Worm (Caenorhabditis elegans) whole organism, young adult: Measurements from ENCODE around the gene C14A4.13.
A peak's percentile ranks its signal among the peaks of the same experiment; 100 is the strongest.

Experiments used
- B0035.1 ChIP-seq: sonication (generic microtip); optimal IDR thresholded peaks from 2 replicates; lab custom pipeline; 2016; ENCODE audit warnings: missing genetic modification characterization, mild to moderate bottlenecking, missing compliant biosample characterization, missing genotype, missing genetic modification reagents
- F37B4.10 ChIP-seq: fragments of 200-800 bp; sonication (Bioruptor generic); IDR thresholded peaks from 2 replicates; pipeline ENCODE4 v1.3.6; 2022; ENCODE audit warnings: missing genetic modification characterization, missing compliant biosample characterization
- T26A5.8 ChIP-seq: sonication (generic microtip); optimal IDR thresholded peaks from 2 replicates; lab custom pipeline; 2016; ENCODE audit warnings: missing genetic modification characterization, missing compliant biosample characterization
- Y53F4B.3 ChIP-seq: fragments of 200-800 bp; sonication (Bioruptor generic); IDR thresholded peaks from 2 replicates; pipeline ENCODE4 v1.3.6; 2022; ENCODE audit warnings: missing genetic modification reagents, missing genetic modification characterization, missing compliant biosample characterization
- Y95B8A.8 ChIP-seq: fragments of 200-800 bp; sonication (Bioruptor generic); IDR thresholded peaks from 2 replicates; pipeline ENCODE4 v1.3.6; 2022; ENCODE audit warnings: missing genetic modification reagents, missing genetic modification characterization, missing compliant biosample characterization
- athp-1 ChIP-seq: sonication (generic microtip); optimal IDR thresholded peaks from 2 replicates; lab custom pipeline; 2017; ENCODE audit warnings: mild to moderate bottlenecking, missing genetic modification characterization, missing compliant biosample characterization
- ceh-91 ChIP-seq: fragments of 200-800 bp; sonication (Bioruptor generic); IDR thresholded peaks from 2 replicates; pipeline ENCODE4 v1.3.6; 2022; ENCODE audit warnings: missing genetic modification reagents, missing genetic modification characterization, missing compliant biosample characterization
- dox-1 ChIP-seq: fragments of 200-800 bp; sonication (Bioruptor generic); IDR thresholded peaks from 2 replicates; pipeline ENCODE4 v1.3.6; 2022; ENCODE audit warnings: missing genetic modification reagents, missing genetic modification characterization, missing compliant biosample characterization
- ekl-4 ChIP-seq: fragments of 200-800 bp; sonication (Bioruptor generic); IDR thresholded peaks from 2 replicates; pipeline ENCODE4 v1.3.6; 2022; ENCODE audit warnings: missing genetic modification reagents, missing genetic modification characterization, missing compliant biosample characterization
- fkh-3 ChIP-seq: sonication (generic microtip); optimal IDR thresholded peaks from 2 replicates; lab custom pipeline; 2016; ENCODE audit warnings: mild to moderate bottlenecking, missing genetic modification characterization, missing compliant biosample characterization
- him-1 ChIP-seq: sonication (generic microtip); optimal IDR thresholded peaks from 2 replicates; lab custom pipeline; 2016; ENCODE audit warnings: missing genotype, missing genetic modification reagents, missing genetic modification characterization, missing compliant biosample characterization
- hlh-12 ChIP-seq: sonication (generic microtip); optimal IDR thresholded peaks from 2 replicates; lab custom pipeline; 2016; ENCODE audit warnings: missing genetic modification characterization, missing compliant biosample characterization
- hlh-26 ChIP-seq: fragments of 200-800 bp; sonication (Bioruptor generic); conservative IDR thresholded peaks from 2 replicates; pipeline ENCODE4 v1.3.6; 2022; ENCODE audit warnings: missing genetic modification reagents, missing genetic modification characterization, missing compliant biosample characterization
- lin-35 ChIP-seq, 3 experiments: fragments of 150-350 bp in 2 of 3; sonication (generic microtip) in 1 of 3; optimal IDR thresholded peaks; 2 replicates each; lab custom pipeline; 2014 to 2018; ENCODE audit warnings: missing biosample characterization in 3 of 3, missing genetic modification characterization in 3 of 3, missing genetic modification reagents in 3 of 3
- lin-54 ChIP-seq: fragments of 200-800 bp; sonication (Bioruptor generic); optimal IDR thresholded peaks from 2 replicates; lab custom pipeline; 2018; ENCODE audit warnings: mild to moderate bottlenecking, missing genetic modification characterization, missing compliant biosample characterization
- lsy-27 ChIP-seq: sonication (generic microtip); optimal IDR thresholded peaks from 2 replicates; lab custom pipeline; 2017; ENCODE audit warnings: missing genetic modification characterization, mild to moderate bottlenecking, missing compliant biosample characterization, antibody characterized with exemption, missing genotype, borderline replicate concordance; ENCODE audit not compliant: insufficient read depth
- madf-6 ChIP-seq: fragments of 200-800 bp; sonication (Bioruptor generic); IDR thresholded peaks from 2 replicates; pipeline ENCODE4 v1.3.6; 2022; ENCODE audit warnings: missing genetic modification reagents, missing genetic modification characterization, missing compliant biosample characterization
- nfya-2 ChIP-seq: fragments of 200-800 bp; sonication (Bioruptor generic); IDR thresholded peaks from 2 replicates; pipeline ENCODE4 v1.3.6; 2022; ENCODE audit warnings: missing genetic modification reagents, missing genetic modification characterization, missing compliant biosample characterization
- nhr-120 ChIP-seq: fragments of 200-800 bp; sonication (Bioruptor generic); IDR thresholded peaks from 2 replicates; pipeline ENCODE4 v1.3.6; 2022; ENCODE audit warnings: missing genetic modification characterization, missing compliant biosample characterization
- nhr-80 ChIP-seq: sonication (generic microtip); optimal IDR thresholded peaks from 2 replicates; lab custom pipeline; 2016; ENCODE audit warnings: missing genetic modification characterization, missing compliant biosample characterization
- pbrm-1 ChIP-seq: fragments of 200-800 bp; sonication (Bioruptor generic); IDR thresholded peaks from 2 replicates; pipeline ENCODE4 v1.3.6; 2022; ENCODE audit warnings: missing genetic modification reagents, missing genetic modification characterization, missing compliant biosample characterization
- rcor-1 ChIP-seq: fragments of 200-800 bp; sonication (Bioruptor generic); IDR thresholded peaks from 2 replicates; pipeline ENCODE4 v1.3.6; 2022; ENCODE audit warnings: missing genetic modification reagents, missing genetic modification characterization, missing compliant biosample characterization
- snpc-4 ChIP-seq, 5 experiments: fragments of 150-350 bp in 1 of 5; sonication (generic microtip) in 4 of 5; optimal IDR thresholded peaks; 2 replicates each; lab custom pipeline; 2014 to 2018; ENCODE audit warnings: missing genetic modification characterization in 5 of 5, missing biosample characterization in 3 of 5, antibody characterized with exemption in 2 of 5, mild to moderate bottlenecking in 2 of 5, missing compliant biosample characterization in 2 of 5, missing genotype in 2 of 5, moderate library complexity in 2 of 5, missing genetic modification reagents in 1 of 5
- somi-1 ChIP-seq: fragments of 200-800 bp; sonication (Bioruptor generic); optimal IDR thresholded peaks from 2 replicates; lab custom pipeline; 2018; ENCODE audit warnings: mild to moderate bottlenecking, missing genetic modification characterization, missing compliant biosample characterization
- tlf-1 ChIP-seq: fragments of 200-800 bp; sonication (Bioruptor generic); optimal IDR thresholded peaks from 2 replicates; lab custom pipeline; 2018; ENCODE audit warnings: mild to moderate bottlenecking, missing genetic modification characterization, missing compliant biosample characterization
- ztf-22 ChIP-seq: fragments of 200-800 bp; sonication (Bioruptor generic); optimal IDR thresholded peaks from 2 replicates; lab custom pipeline; 2018; ENCODE audit warnings: mild to moderate bottlenecking, missing genetic modification characterization, moderate library complexity, missing compliant biosample characterization
- ztf-26 ChIP-seq: sonication (generic microtip); optimal IDR thresholded peaks from 2 replicates; lab custom pipeline; 2017; ENCODE audit warnings: missing genetic modification characterization, missing compliant biosample characterization
- ztf-3 ChIP-seq: fragments of 200-800 bp; sonication (Bioruptor generic); optimal IDR thresholded peaks from 2 replicates; lab custom pipeline; 2018; ENCODE audit warnings: mild to moderate bottlenecking, missing genetic modification characterization, missing compliant biosample characterization

C14A4.13 gene

DNA sequence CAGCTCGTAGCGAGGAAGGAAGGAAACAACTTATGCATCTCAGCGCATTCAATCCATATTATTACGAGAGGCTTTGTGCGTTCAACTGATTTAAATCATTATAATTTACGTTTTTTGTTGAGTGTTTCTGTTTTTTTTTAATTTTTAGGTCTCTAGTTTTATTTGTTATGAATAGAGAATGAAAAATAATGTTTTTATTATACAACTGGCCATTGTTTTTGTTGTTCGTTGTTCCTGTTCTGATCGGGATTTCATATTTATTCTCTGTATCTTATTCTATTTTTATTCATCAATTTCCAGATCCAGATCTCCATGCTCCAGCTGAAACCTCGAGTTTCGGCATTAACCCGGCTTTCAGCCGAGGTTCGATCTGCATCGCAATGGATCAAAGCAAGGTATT is 35.9 kb upstream of the C14A4.13 start, which contains the start of gene mrps-22:
TSS of gene mrps-22 (plus strand) at position 301 of the 400 bp plus-strand sequence.
- TF ChIP-seq T26A5.8 (tag; lab: Kevin White, UChicago) (no peak), somi-1 (GFP tag; lab: Kevin White, UChicago) (no peak), nhr-120 (GFP tag; lab: Robert Waterston, UW) (no peak), athp-1 (no peak), B0035.1 (tag; lab: Kevin White, UChicago) (no peak), hlh-12 (tag; lab: Kevin White, UChicago) (no peak), F37B4.10 (GFP tag; lab: Robert Waterston, UW) (no peak), rcor-1 (GFP tag; lab: Robert Waterston, UW) (no peak), ztf-22 (GFP tag; lab: Kevin White, UChicago) (no peak), lin-54 (GFP tag; lab: Kevin White, UChicago) (no peak), ztf-26 (tag; lab: Kevin White, UChicago) (no peak), tlf-1 (GFP tag; lab: Kevin White, UChicago) (no peak), Y53F4B.3 (GFP tag; lab: Robert Waterston, UW) (no peak), ceh-91 (GFP tag; lab: Robert Waterston, UW) (no peak), ztf-3 (no peak), madf-6 (GFP tag; lab: Robert Waterston, UW) (no peak)
- TF ChIP-seq, all 124 proteins: peak for 0

ce11 chrII:10584036-10584435 is 34.2 kb upstream of the C14A4.13 start, which contains the start of gene algn-9:
TSS of gene algn-9 (plus strand) at chrII:10584336.
- TF ChIP-seq nhr-120 (GFP tag; lab: Robert Waterston, UW) (no peak), ztf-3 (no peak), Y95B8A.8 (0 out of 2 replicates have a peak, but pooled peaks have one; percentile 11), snpc-4 (GFP tag; optimal IDR thresholded peaks at IDR 0.05; lab: Kevin White, UChicago) (no peak), snpc-4 (tag; optimal IDR thresholded peaks at IDR 0.05; lab: Kevin White, UChicago) (no peak)

DNA sequence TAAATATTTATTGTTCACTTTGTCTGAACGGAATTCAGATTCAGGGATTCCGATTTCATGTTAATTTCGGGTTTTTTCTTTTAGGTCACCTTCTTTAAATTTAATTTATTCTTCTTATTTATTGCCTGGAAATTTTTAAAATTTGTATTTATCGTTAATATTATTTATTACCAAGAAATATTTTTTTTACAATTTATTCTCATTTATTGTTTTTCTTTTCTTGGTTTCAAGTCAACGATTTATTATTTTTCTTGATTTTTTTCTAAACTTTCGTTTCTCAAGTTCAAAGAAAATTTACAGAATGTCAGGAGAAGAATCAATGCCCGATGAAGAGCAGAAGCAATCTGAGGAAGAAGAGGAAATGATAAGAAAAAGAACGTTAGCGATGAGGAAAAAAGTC is 30.5 kb upstream of the C14A4.13 start, which contains the start of gene crn-3:
TSS of gene crn-3 (plus strand) at position 301 of the 400 bp plus-strand sequence.
- TF ChIP-seq him-1 (tag; lab: Kevin White, UChicago) = no peak
- 0 out of 2 replicates have a peak, but pooled peaks have one; percentile 18 for TF ChIP-seq ekl-4 (GFP tag; lab: Robert Waterston, UW)
- TF ChIP-seq Y53F4B.3 (GFP tag; lab: Robert Waterston, UW) = no peak
- TF ChIP-seq hlh-26 = no peak
- TF ChIP-seq madf-6 (GFP tag; lab: Robert Waterston, UW) = 0 out of 2 replicates have a peak, but pooled peaks have one; percentile 37
- 0 out of 2 replicates have a peak, but pooled peaks have one; percentile 22 for TF ChIP-seq pbrm-1

DNA sequence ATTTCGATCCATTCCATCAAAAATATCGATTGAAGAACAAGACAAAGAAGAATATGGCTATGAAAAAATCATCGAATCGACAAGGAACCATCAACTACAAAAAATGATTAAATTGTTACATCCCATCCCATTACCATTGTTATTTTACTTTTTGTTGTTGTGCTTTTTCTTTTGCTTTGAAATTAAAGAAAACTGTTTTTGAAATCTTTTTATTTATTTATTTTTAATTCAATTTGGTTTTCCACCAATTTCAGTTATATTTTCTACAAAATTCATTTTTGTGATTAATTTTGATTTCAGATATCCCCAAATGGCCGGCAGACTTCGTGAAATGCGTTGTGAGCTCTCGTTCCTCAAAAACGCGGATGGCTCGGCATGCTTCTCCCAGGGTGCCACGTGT is 25.8 kb upstream of the C14A4.13 start, which contains the start of gene crn-5:
TSS of gene crn-5 (plus strand) at position 301 of the 400 bp plus-strand sequence.
- TF ChIP-seq athp-1 (no peak), fkh-3 (no peak), nhr-120 (GFP tag; lab: Robert Waterston, UW) (no peak)

ce11 chrII:10594312-10594711 is 23.9 kb upstream of the C14A4.13 start:
- no peak for TF ChIP-seq somi-1 (GFP tag; lab: Kevin White, UChicago)
- no peak for TF ChIP-seq lsy-27 (tag; lab: Kevin White, UChicago)
- TF ChIP-seq Y95B8A.8 = no peak
- TF ChIP-seq nfya-2 = no peak
- TF ChIP-seq T26A5.8 (tag; lab: Kevin White, UChicago) = no peak
- TF ChIP-seq lin-54 (GFP tag; lab: Kevin White, UChicago) = no peak
- TF ChIP-seq, all 124 proteins: peak for 0

ce11 chrII:10594758-10595157 is 23.5 kb upstream of the C14A4.13 start, which contains the start of gene C14A4.6:
TSS of gene C14A4.6 (minus strand) at chrII:10594776.
- TF ChIP-seq dox-1 (0 out of 2 replicates have a peak, but pooled peaks have one; percentile 28), nhr-80 (tag; lab: Kevin White, UChicago) (peak; percentile 72), lin-35 (GFP tag; optimal IDR thresholded peaks at IDR 0.05; lab: Kevin White, UChicago) (no peak)
